Worm (Caenorhabditis elegans) whole organism, early embryonic: ENCODE measurements around the gene W07G4.7.

Experiments
- ama-1 ChIP-seq: fragments of 150-350 bp; optimal IDR thresholded peaks from 2 replicates; lab custom pipeline; 2014
- ceh-13 ChIP-seq: fragments of 200-800 bp; sonication (Bioruptor generic); optimal IDR thresholded peaks from 2 replicates; lab custom pipeline; 2018; ENCODE audit warnings: mild to moderate bottlenecking, missing genetic modification characterization, missing compliant biosample characterization
- ceh-36 ChIP-seq: sonication (generic microtip); optimal IDR thresholded peaks from 2 replicates; lab custom pipeline; 2016; ENCODE audit warnings: missing genetic modification characterization, inconsistent platforms, missing compliant biosample characterization
- sea-1 ChIP-seq: fragments of 200-800 bp; sonication (Bioruptor generic); conservative IDR thresholded peaks from 2 replicates; pipeline ENCODE4 v1.3.6; 2022; ENCODE audit warnings: missing genetic modification characterization, missing compliant biosample characterization
- tra-4 ChIP-seq: sonication (generic microtip); optimal IDR thresholded peaks from 2 replicates; lab custom pipeline; 2017; ENCODE audit warnings: missing genetic modification characterization, missing compliant biosample characterization

ce11 chrV:12992891-12993290, 41.6 kb downstream of the W07G4.7 start, which contains the start of the genes F15B9.11 and dsl-7:
- TF ChIP-seq ceh-36 (tag; lab: Kevin White, UChicago), result no peak
- no peak for TF ChIP-seq tra-4 (tag; lab: Kevin White, UChicago)
- TF ChIP-seq sea-1 (GFP tag; lab: Robert Waterston, UW), result no peak
- no peak for TF ChIP-seq ama-1 (lab: Kevin White, UChicago)
- TF ChIP-seq ceh-13 (GFP tag; lab: Kevin White, UChicago), result no peak
